Worm (Caenorhabditis elegans): Measurements from ENCODE around the gene ZK643.5.

- TF ChIP-seq nhr-237 (tag; optimal IDR thresholded peaks at IDR 0.05) (no peak), lsy-2 (tag; optimal IDR thresholded peaks at IDR 0.05) (peak; percentile 63 to 70), nhr-77 (tag; optimal IDR thresholded peaks at IDR 0.05) (no peak), zag-1 (tag; optimal IDR thresholded peaks at IDR 0.05) (peak; percentile 25), sma-3 (GFP tag; optimal IDR thresholded peaks at IDR 0.05) (peak; percentile 68), ama-1 (optimal IDR thresholded peaks at IDR 0.05) (no peak)
These were observed 18.4 kb downstream of the ZK643.5 start for ce11 chrIII:8937571-8937970.

All from whole organism, L2 larva.